Worm (Caenorhabditis elegans): Measurements from ENCODE around the gene Y73C8C.3.

DNA sequence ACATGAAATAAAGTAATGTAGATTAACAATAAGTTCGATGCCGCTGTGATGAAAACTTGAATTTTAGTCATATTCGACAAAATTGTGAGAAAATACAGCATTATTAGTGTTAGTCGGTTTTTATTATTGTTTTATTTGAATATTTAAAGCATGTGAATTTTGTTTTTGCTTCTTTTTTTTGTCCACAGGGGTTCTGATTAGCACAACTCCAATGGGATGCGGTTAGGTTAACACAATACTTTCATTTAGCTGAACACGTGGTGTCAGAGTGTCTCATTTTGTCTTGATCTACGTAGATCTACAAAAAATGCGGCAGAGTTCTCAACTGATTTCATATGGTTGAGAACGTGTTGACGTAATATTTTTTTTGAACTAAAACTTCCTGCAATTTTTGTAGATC lies 46.0 kb upstream of the Y73C8C.3 start, which contains the start of gene str-40:
- no peak for TF ChIP-seq unc-62 (GFP tag; optimal IDR thresholded peaks at IDR 0.05)
- TF ChIP-seq lsy-2 (tag; optimal IDR thresholded peaks at IDR 0.05): no peak
- no peak for TF ChIP-seq nhr-28 (tag; optimal IDR thresholded peaks at IDR 0.05)
